Worm (Caenorhabditis elegans): ENCODE results near the gene T04F3.1.

DNA sequence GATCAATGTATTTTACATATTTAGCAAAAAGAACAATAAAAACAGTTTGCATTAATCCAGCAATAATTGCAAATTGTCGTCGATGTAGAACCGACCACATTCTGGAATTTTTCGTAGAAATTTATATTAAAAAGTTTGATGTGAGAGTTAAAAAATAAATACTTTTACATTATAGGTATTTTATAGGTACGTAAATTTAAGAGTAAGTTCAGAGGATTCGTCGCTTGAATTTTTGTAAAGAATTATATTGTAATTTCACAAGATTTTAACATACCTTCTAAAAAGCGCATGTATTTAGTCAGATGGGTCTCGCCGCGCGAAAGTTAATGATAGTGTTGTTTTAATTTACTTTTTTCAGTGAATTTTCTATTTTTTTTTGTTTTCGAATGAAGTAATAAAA is 9.8 kb upstream of the T04F3.1 start, which contains the start of gene rhr-2:
- TF ChIP-seq elt-3 (tag; optimal IDR thresholded peaks at IDR 0.05) (no peak), mep-1 (tag; optimal IDR thresholded peaks at IDR 0.05) (no peak), lin-13 (tag; optimal IDR thresholded peaks at IDR 0.05) (no peak), drap-1 (GFP tag; optimal IDR thresholded peaks at IDR 0.05) (no peak), mab-5 (tag; optimal IDR thresholded peaks at IDR 0.05) (no peak)
